Fruit fly (Drosophila melanogaster): ENCODE data around the gene Task6.

Gene Task6

DNA sequence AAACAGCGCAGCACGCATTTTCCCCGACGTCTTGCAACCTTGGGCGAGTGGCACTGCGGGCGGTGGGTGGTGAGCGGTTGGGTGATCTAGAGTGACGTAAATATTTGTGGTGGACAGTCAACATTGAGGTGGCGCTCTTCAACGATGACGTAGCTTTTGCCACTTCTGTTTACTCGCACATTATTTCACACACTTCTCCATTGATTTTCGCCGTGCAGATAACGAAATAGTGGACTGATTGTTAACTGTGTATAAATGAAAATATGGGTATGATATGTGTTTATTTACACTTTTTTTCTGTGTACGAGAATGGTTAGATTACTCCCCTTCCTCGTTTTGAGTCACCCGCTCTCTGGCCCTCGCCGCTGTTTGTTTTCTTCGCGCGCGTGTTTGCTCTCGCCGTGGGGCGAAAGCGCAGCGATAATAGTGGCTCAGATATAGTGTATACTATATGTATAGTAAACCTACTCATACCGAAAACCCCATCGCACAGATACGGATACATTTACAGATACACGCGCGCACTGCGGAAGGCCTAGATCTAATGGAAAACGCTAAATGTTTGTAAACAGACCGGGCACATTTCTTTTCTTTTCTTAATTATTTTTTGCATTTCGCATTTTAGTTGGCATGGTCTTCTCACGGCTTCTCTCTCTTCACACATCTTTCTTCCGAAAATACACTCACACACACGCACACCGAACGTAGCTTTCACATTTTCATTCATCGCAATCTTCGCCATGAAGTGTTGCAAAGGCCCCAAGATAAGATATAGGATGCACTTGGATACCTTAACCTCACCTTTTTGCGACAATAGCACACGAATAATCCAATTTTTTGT lies 12.2 kb upstream of the Task6 start, which contains the start of gene omd (continued):
- peak; percentile 14 for TF ChIP-seq Bdp1 (GFP tag; optimal IDR thresholded peaks at IDR 0.05)
- peak; percentile 16 for TF ChIP-seq Sry-δ (GFP tag; optimal IDR thresholded peaks at IDR 0.05)
- TF ChIP-seq CG14860 (GFP tag; IDR thresholded peaks at IDR 0.05; ENCODE audit: partially characterized antibody): no peak
- peak; percentile 42 for TF ChIP-seq CG12299 (tag; optimal IDR thresholded peaks at IDR 0.05)
- TF ChIP-seq tx (GFP tag; optimal IDR thresholded peaks at IDR 0.05): peak; percentile 40
- TF ChIP-seq klu (GFP tag; IDR thresholded peaks at IDR 0.05): no peak
- no peak for TF ChIP-seq CG3995 (GFP tag; optimal IDR thresholded peaks at IDR 0.05)
- peak; percentile 47 for TF ChIP-seq CG7786 (GFP tag; optimal IDR thresholded peaks at IDR 0.05)
- TF ChIP-seq crc (GFP tag; optimal IDR thresholded peaks at IDR 0.05): peak; percentile 48
- peak; percentile 89 for TF ChIP-seq CrebB (tag; optimal IDR thresholded peaks at IDR 0.05)
- TF ChIP-seq psq (GFP tag; optimal IDR thresholded peaks at IDR 0.05): peak; percentile 61
- TF ChIP-seq usp (GFP tag; optimal IDR thresholded peaks at IDR 0.05): no peak
- TF ChIP-seq CG6791 (GFP tag; IDR thresholded peaks at IDR 0.05; ENCODE audit: partially characterized antibody): no peak
- TF ChIP-seq Atf3 (GFP tag; optimal IDR thresholded peaks at IDR 0.05): peak; percentile 1
- peak; percentile 69 for TF ChIP-seq CG2202 (tag; optimal IDR thresholded peaks at IDR 0.05)
- TF ChIP-seq CG31224 (GFP tag; IDR thresholded peaks at IDR 0.05): peak; percentile 40; the same call in 1 of the 2 replicates
- no peak for TF ChIP-seq tio (GFP tag; optimal IDR thresholded peaks at IDR 0.05)
- no peak for TF ChIP-seq NfI (GFP tag; optimal IDR thresholded peaks at IDR 0.05)
- TF ChIP-seq CkIIα-i1 (GFP tag; IDR thresholded peaks at IDR 0.05): no peak
- no peak for TF ChIP-seq ttk (GFP tag; IDR thresholded peaks at IDR 0.05)
- TF ChIP-seq Sin3A (optimal IDR thresholded peaks at IDR 0.05): no peak
- TF ChIP-seq CG3065 (GFP tag; optimal IDR thresholded peaks at IDR 0.05): peak; percentile 27
- no peak for TF ChIP-seq Dip2 (GFP tag; IDR thresholded peaks at IDR 0.05)
- peak; percentile 6 for TF ChIP-seq tin (GFP tag; optimal IDR thresholded peaks at IDR 0.05)
- TF ChIP-seq tgo (GFP tag; IDR thresholded peaks at IDR 0.05): peak; percentile 43; the same call in 2 of the 3 replicates
- no peak for TF ChIP-seq CG7372 (GFP tag; IDR thresholded peaks at IDR 0.05)
- peak; percentile 60 for TF ChIP-seq CG1529 (GFP tag; optimal IDR thresholded peaks at IDR 0.05)
- TF ChIP-seq org-1 (GFP tag; optimal IDR thresholded peaks at IDR 0.05): peak; percentile 70
- TF ChIP-seq caup (GFP tag; optimal IDR thresholded peaks at IDR 0.05; ENCODE audit: severe bottlenecking): peak; percentile 77
- no peak for TF ChIP-seq HLH4C (GFP tag; IDR thresholded peaks at IDR 0.05; ENCODE audit: partially characterized antibody)
- no peak for TF ChIP-seq Hmx (GFP tag; optimal IDR thresholded peaks at IDR 0.05)
- no peak for TF ChIP-seq danr (GFP tag; IDR thresholded peaks at IDR 0.05)
- TF ChIP-seq dan (GFP tag; IDR thresholded peaks at IDR 0.05): no peak
- no peak for TF ChIP-seq br (optimal IDR thresholded peaks at IDR 0.05)
- TF ChIP-seq CG5953 (GFP tag; IDR thresholded peaks at IDR 0.05): peak; percentile 46; the same call in 1 of the 2 replicates
- peak; percentile 18 for TF ChIP-seq CG12104 (GFP tag; optimal IDR thresholded peaks at IDR 0.05)
- no peak for TF ChIP-seq CG1832 (GFP tag; optimal IDR thresholded peaks at IDR 0.05)
- TF ChIP-seq sens (GFP tag): peak; percentile 94
- TF ChIP-seq CG17612 (GFP tag; IDR thresholded peaks at IDR 0.05): peak; percentile 45; the same call in 1 of the 2 replicates
- TF ChIP-seq ash1 (GFP tag; optimal IDR thresholded peaks at IDR 0.05): peak; percentile 64
- no peak for TF ChIP-seq Vsx1 (GFP tag; optimal IDR thresholded peaks at IDR 0.05)
- TF ChIP-seq CG11456 (GFP tag; IDR thresholded peaks at IDR 0.05): 0 out of 3 replicates have a peak, but pooled peaks have one; percentile 53
- TF ChIP-seq CG11723 (GFP tag; optimal IDR thresholded peaks at IDR 0.05): no peak
- TF ChIP-seq corto (GFP tag; optimal IDR thresholded peaks at IDR 0.05): no peak
- peak; percentile 43 for TF ChIP-seq CG9876 (GFP tag; optimal IDR thresholded peaks at IDR 0.05)
- TF ChIP-seq so (GFP tag; IDR thresholded peaks at IDR 0.05): no peak
- TF ChIP-seq CG6175 (GFP tag; IDR thresholded peaks at IDR 0.05): no peak
- no peak for TF ChIP-seq CG18262 (tag; optimal IDR thresholded peaks at IDR 0.05)
- no peak for TF ChIP-seq tll (GFP tag; optimal IDR thresholded peaks at IDR 0.05)
- TF ChIP-seq CG12155 (GFP tag; optimal IDR thresholded peaks at IDR 0.05): peak; percentile 8
- TF ChIP-seq CG9817 (tag; optimal IDR thresholded peaks at IDR 0.05): peak; percentile 17
